Fruit fly (Drosophila melanogaster): ENCODE measurements around the gene CG5160.

dm6 chr2L:7436492-7437324 is 38.2 kb upstream of the CG5160 start:
- TF ChIP-seq CG8478 (optimal IDR thresholded peaks at IDR 0.05) = no peak
- no peak for TF ChIP-seq usp (GFP tag; optimal IDR thresholded peaks at IDR 0.05)
- TF ChIP-seq Dll (optimal IDR thresholded peaks at IDR 0.05) = no peak
- no peak for TF ChIP-seq psq (optimal IDR thresholded peaks at IDR 0.05)
- no peak for TF ChIP-seq pan (optimal IDR thresholded peaks at IDR 0.05)

Measured in whole organism.